Worm (Caenorhabditis elegans) whole organism, midembryonic: ENCODE results near the gene C32D5.4.

Source experiments
- flt-1 ChIP-seq: fragments of 200-800 bp; sonication (Bioruptor generic); IDR thresholded peaks from 2 replicates; pipeline ENCODE4 v1.3.6; 2022; ENCODE audit warnings: missing genetic modification characterization, missing compliant biosample characterization
- klf-2 ChIP-seq: fragments of 200-800 bp; sonication (Bioruptor generic); conservative IDR thresholded peaks from 2 replicates; pipeline ENCODE4 v1.3.6; 2022; ENCODE audit warnings: missing genetic modification reagents, missing genetic modification characterization, missing compliant biosample characterization
- ztf-23 ChIP-seq: fragments of 200-800 bp; sonication (Bioruptor generic); IDR thresholded peaks from 2 replicates; pipeline ENCODE4 v1.3.6; 2022; ENCODE audit warnings: missing genetic modification reagents, missing genetic modification characterization, missing compliant biosample characterization
- ztf-29 ChIP-seq: fragments of 200-800 bp; sonication (Bioruptor generic); IDR thresholded peaks from 2 replicates; pipeline ENCODE4 v1.3.6; 2022; ENCODE audit warnings: missing genetic modification reagents, missing genetic modification characterization, missing compliant biosample characterization

DNA sequence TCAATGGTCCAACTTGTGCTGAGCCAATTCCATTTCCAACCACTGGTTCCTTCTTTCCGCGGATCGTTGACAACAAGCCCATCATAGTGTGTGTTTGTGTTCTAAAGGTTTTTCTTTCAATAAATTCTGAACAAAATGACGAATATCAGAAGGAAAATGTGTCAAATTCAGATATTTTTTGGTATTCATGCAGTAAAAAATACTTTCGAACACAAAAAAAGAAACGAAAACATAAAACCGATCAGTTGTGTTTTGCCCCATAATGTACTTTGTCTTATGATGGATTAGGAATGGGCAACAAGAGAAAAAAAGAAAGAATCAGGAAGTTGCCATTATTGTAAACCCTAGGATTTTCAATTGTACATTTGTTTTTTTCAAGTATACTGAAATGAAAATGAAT, 13.7 kb downstream of the C32D5.4 start, which contains the start of gene glb-10:
- TF ChIP-seq flt-1 (GFP tag; lab: Robert Waterston, UW) (no peak), ztf-23 (GFP tag; lab: Robert Waterston, UW) (no peak), ztf-29 (GFP tag; lab: Robert Waterston, UW) (no peak), klf-2 (GFP tag; lab: Robert Waterston, UW) (no peak)
